Fruit fly (Drosophila melanogaster) whole organism, embryonic: ENCODE data around the gene CG5191.
A peak's percentile ranks its signal among the peaks of the same experiment; 100 is the strongest.

Source experiments
- B-H2 ChIP-seq: fragments of 200-800 bp; sonication (Bioruptor generic); optimal IDR thresholded peaks from 2 replicates; lab custom pipeline; 2018; ENCODE audit warnings: missing biosample characterization, mild to moderate bottlenecking, missing genetic modification characterization
- BEAF-32 ChIP-seq: fragments of 200-800 bp; sonication (Bioruptor generic); optimal IDR thresholded peaks from 3 replicates; lab custom pipeline; 2017; ENCODE audit warnings: missing biosample characterization, missing genetic modification characterization, mild to moderate bottlenecking, moderate library complexity, missing genetic modification reagents
- Blimp-1 ChIP-seq: fragments of 200-800 bp; sonication (Bioruptor generic); optimal IDR thresholded peaks from 3 replicates; lab custom pipeline; 2018; ENCODE audit warnings: missing biosample characterization, missing genetic modification characterization, mild to moderate bottlenecking, moderate library complexity, missing genetic modification reagents
- BtbVII ChIP-seq: fragments of 200-800 bp; sonication (Bioruptor generic); optimal IDR thresholded peaks from 3 replicates; lab custom pipeline; 2017; ENCODE audit warnings: missing biosample characterization, mild to moderate bottlenecking, missing genetic modification characterization
- CG10147 ChIP-seq: fragments of 200-800 bp; sonication (Bioruptor generic); optimal IDR thresholded peaks from 2 replicates; lab custom pipeline; 2019; ENCODE audit warnings: missing biosample characterization, mild to moderate bottlenecking, missing genetic modification characterization, moderate library complexity
- CG10209 ChIP-seq: fragments of 200-800 bp; sonication (Bioruptor generic); optimal IDR thresholded peaks from 3 replicates; lab custom pipeline; 2017; ENCODE audit warnings: missing biosample characterization, mild to moderate bottlenecking, missing genetic modification characterization, missing genetic modification reagents
- CG10654 ChIP-seq: fragments of 200-800 bp; sonication (Bioruptor generic); optimal IDR thresholded peaks from 2 replicates; lab custom pipeline; 2016; ENCODE audit warnings: missing biosample characterization, missing genetic modification characterization
- CG12769 ChIP-seq: fragments of 200-800 bp; sonication (Bioruptor generic); optimal IDR thresholded peaks from 2 replicates; lab custom pipeline; 2019; ENCODE audit warnings: missing biosample characterization, mild to moderate bottlenecking, missing genetic modification characterization, moderate library complexity
- CG13894 ChIP-seq: fragments of 200-800 bp; sonication (Bioruptor generic); optimal IDR thresholded peaks from 3 replicates; lab custom pipeline; 2018; ENCODE audit warnings: missing biosample characterization, mild to moderate bottlenecking, missing genetic modification characterization, moderate library complexity
- CG14441 ChIP-seq: fragments of 200-800 bp; sonication (Bioruptor generic); IDR thresholded peaks from 2 replicates; pipeline ENCODE4 v1.3.6; 2022; ENCODE audit warnings: missing biosample characterization, missing genetic modification characterization
- CG14667 ChIP-seq: fragments of 200-800 bp; sonication (Bioruptor generic); IDR thresholded peaks from 2 replicates; pipeline ENCODE4 v1.3.6; 2022; ENCODE audit warnings: missing biosample characterization, missing genetic modification characterization
- CG17612 ChIP-seq: fragments of 200-800 bp; sonication (Bioruptor generic); IDR thresholded peaks from 2 replicates; pipeline ENCODE4 v1.3.6; 2022; ENCODE audit warnings: missing biosample characterization, missing genetic modification characterization
- CG18764 ChIP-seq: fragments of 200-800 bp; sonication (Bioruptor generic); optimal IDR thresholded peaks from 3 replicates; lab custom pipeline; 2016; ENCODE audit warnings: missing biosample characterization, missing genetic modification characterization
- CG2120 ChIP-seq: fragments of 200-800 bp; sonication (Bioruptor generic); optimal IDR thresholded peaks from 3 replicates; lab custom pipeline; 2016; ENCODE audit warnings: missing biosample characterization, missing genetic modification characterization
- CG2678 ChIP-seq: fragments of 200-800 bp; sonication (Bioruptor generic); optimal IDR thresholded peaks from 3 replicates; lab custom pipeline; 2019; ENCODE audit warnings: missing biosample characterization, mild to moderate bottlenecking, missing genetic modification characterization, moderate library complexity
- CG3065 ChIP-seq: fragments of 200-800 bp; sonication (Bioruptor generic); optimal IDR thresholded peaks from 2 replicates; lab custom pipeline; 2016; ENCODE audit warnings: missing biosample characterization, missing genetic modification characterization
- CG4730 ChIP-seq: fragments of 200-800 bp; sonication (Bioruptor generic); IDR thresholded peaks from 2 replicates; pipeline ENCODE4 v1.3.6; 2022; ENCODE audit warnings: missing biosample characterization, missing genetic modification characterization
- CG6654 ChIP-seq: fragments of 200-800 bp; sonication (Bioruptor generic); optimal IDR thresholded peaks from 2 replicates; lab custom pipeline; 2017; ENCODE audit warnings: missing biosample characterization, mild to moderate bottlenecking, missing genetic modification characterization
- CG7987 ChIP-seq: fragments of 200-800 bp; sonication (Bioruptor generic); optimal IDR thresholded peaks from 2 replicates; lab custom pipeline; 2018; ENCODE audit warnings: missing biosample characterization, mild to moderate bottlenecking, missing genetic modification characterization, moderate library complexity
- CkIIα-i1 ChIP-seq: fragments of 200-800 bp; sonication (Bioruptor generic); IDR thresholded peaks from 2 replicates; pipeline ENCODE4 v1.3.6; 2022; ENCODE audit warnings: missing biosample characterization, missing genetic modification characterization
- D19A ChIP-seq: fragments of 200-800 bp; optimal IDR thresholded peaks from 3 replicates; lab custom pipeline; 2019; ENCODE audit warnings: missing biosample characterization, mild to moderate bottlenecking, missing genetic modification characterization, moderate library complexity
- Dbx ChIP-seq: fragments of 200-800 bp; sonication (Bioruptor generic); IDR thresholded peaks from 3 replicates; pipeline ENCODE4 v1.3.6; 2022; ENCODE audit warnings: missing biosample characterization, missing genetic modification characterization
- Drgx ChIP-seq: fragments of 200-800 bp; sonication (Bioruptor generic); IDR thresholded peaks from 2 replicates; pipeline ENCODE4 v1.3.6; 2022; ENCODE audit warnings: missing biosample characterization, missing genetic modification characterization
- ERR ChIP-seq: fragments of 200-800 bp; sonication (Bioruptor generic); optimal IDR thresholded peaks from 2 replicates; lab custom pipeline; 2016; ENCODE audit warnings: missing biosample characterization, missing genetic modification characterization
- Gsc ChIP-seq: fragments of 200-800 bp; sonication (Bioruptor generic); IDR thresholded peaks from 2 replicates; pipeline ENCODE4 v1.3.6; 2022; ENCODE audit warnings: missing biosample characterization, missing genetic modification characterization
- Gug ChIP-seq: fragments of 200-800 bp; sonication (Bioruptor generic); IDR thresholded peaks from 4 replicates; pipeline ENCODE4 v1.3.6; 2022; ENCODE audit warnings: missing biosample characterization, missing genetic modification characterization
- Hand ChIP-seq: fragments of 200-800 bp; sonication (Bioruptor generic); optimal IDR thresholded peaks from 2 replicates; lab custom pipeline; 2017; ENCODE audit warnings: mild to moderate bottlenecking, missing biosample characterization, missing genetic modification reagents, missing genetic modification characterization
- HmgD ChIP-seq: fragments of 200-800 bp; sonication (Bioruptor generic); optimal IDR thresholded peaks from 3 replicates; lab custom pipeline; 2016; ENCODE audit warnings: missing biosample characterization, missing genetic modification characterization
- Hmx ChIP-seq: fragments of 200-800 bp; sonication (Bioruptor generic); optimal IDR thresholded peaks from 2 replicates; lab custom pipeline; 2016; ENCODE audit warnings: missing biosample characterization, missing genetic modification characterization
- Max ChIP-seq: fragments of 200-800 bp; sonication (Bioruptor generic); optimal IDR thresholded peaks from 2 replicates; lab custom pipeline; 2016; ENCODE audit warnings: missing biosample characterization, mild to moderate bottlenecking, missing genetic modification characterization
- Med ChIP-seq: fragments of 200-800 bp; sonication (Bioruptor generic); peaks from one replicate; lab custom pipeline; 2016; ENCODE audit warnings: missing biosample characterization, missing genetic modification characterization, mild to moderate bottlenecking, inconsistent platforms, moderate library complexity
- Oli ChIP-seq: fragments of 200-800 bp; sonication (Bioruptor generic); optimal IDR thresholded peaks from 2 replicates; lab custom pipeline; 2018; ENCODE audit warnings: missing biosample characterization, mild to moderate bottlenecking, missing genetic modification characterization, moderate library complexity
- Opbp ChIP-seq: fragments of 200-800 bp; sonication (Bioruptor generic); IDR thresholded peaks from 3 replicates; pipeline ENCODE4 v1.3.6; 2022; ENCODE audit warnings: missing biosample characterization, missing genetic modification characterization; ENCODE audit not compliant: partially characterized antibody
- Optix ChIP-seq: fragments of 200-800 bp; sonication (Bioruptor generic); IDR thresholded peaks from 3 replicates; pipeline ENCODE4 v1.3.6; 2022; ENCODE audit warnings: missing biosample characterization, missing genetic modification characterization
- Rfx ChIP-seq: fragments of 200-800 bp; sonication (Bioruptor generic); IDR thresholded peaks from 2 replicates; pipeline ENCODE4 v1.3.6; 2022; ENCODE audit warnings: missing biosample characterization, missing genetic modification characterization
- Usf ChIP-seq: fragments of 200-800 bp; sonication (Bioruptor generic); optimal IDR thresholded peaks from 2 replicates; lab custom pipeline; 2017; ENCODE audit warnings: missing genotype, missing biosample characterization, missing genetic modification characterization
- btn ChIP-seq: fragments of 200-800 bp; sonication (Bioruptor generic); optimal IDR thresholded peaks from 2 replicates; lab custom pipeline; 2016; ENCODE audit warnings: missing biosample characterization, missing genetic modification characterization
- cad ChIP-seq: fragments of >200 bp; optimal IDR thresholded peaks from 2 replicates; lab custom pipeline; 2017; ENCODE audit warnings: missing biosample characterization, missing genetic modification characterization
- cas ChIP-seq: fragments of 200-800 bp; sonication (Bioruptor generic); IDR thresholded peaks from 2 replicates; pipeline ENCODE4 v1.3.6; 2022; ENCODE audit warnings: missing biosample characterization, missing genetic modification characterization
- crol ChIP-seq: fragments of 200-800 bp; sonication (Bioruptor generic); IDR thresholded peaks from 2 replicates; pipeline ENCODE4 v1.3.6; 2022; ENCODE audit warnings: missing biosample characterization, missing genetic modification characterization
- ewg ChIP-seq: fragments of 200-800 bp; sonication (Bioruptor generic); optimal IDR thresholded peaks from 3 replicates; lab custom pipeline; 2017; ENCODE audit warnings: mild to moderate bottlenecking, missing biosample characterization, missing genetic modification reagents, missing genetic modification characterization
- gfzf ChIP-seq: fragments of 200-800 bp; sonication (Bioruptor generic); optimal IDR thresholded peaks from 2 replicates; lab custom pipeline; 2016; ENCODE audit warnings: missing biosample characterization, mild to moderate bottlenecking, missing genetic modification characterization, moderate library complexity
- grn ChIP-seq: fragments of 200-800 bp; sonication (Bioruptor generic); optimal IDR thresholded peaks from 3 replicates; lab custom pipeline; 2017; ENCODE audit warnings: missing biosample characterization, missing genetic modification characterization
- hkb ChIP-seq, 2 experiments: fragments of 200-800 bp in 1 of 2; fragments of >200 bp in 1 of 2; sonication (Bioruptor generic) in 1 of 2; IDR thresholded peaks in 1 of 2; optimal IDR thresholded peaks in 1 of 2; 2 replicates each; pipeline versions ENCODE4 v1.3.6 to Lab custom; 2017 to 2022; ENCODE audit warnings: missing biosample characterization in 1 of 2, missing genetic modification characterization in 1 of 2
- inv ChIP-seq: fragments of 200-800 bp; sonication (Bioruptor generic); IDR thresholded peaks from 2 replicates; pipeline ENCODE4 v1.3.6; 2022; ENCODE audit warnings: missing biosample characterization, missing genetic modification characterization; ENCODE audit not compliant: partially characterized antibody
- luna ChIP-seq: fragments of 200-800 bp; sonication (Bioruptor generic); optimal IDR thresholded peaks from 2 replicates; lab custom pipeline; 2016; ENCODE audit warnings: missing biosample characterization, missing genetic modification characterization
- peb ChIP-seq: fragments of 200-800 bp; sonication (Bioruptor generic); IDR thresholded peaks from 2 replicates; pipeline ENCODE4 v1.3.6; 2022; ENCODE audit warnings: missing biosample characterization, missing genetic modification characterization
- ranshi ChIP-seq: fragments of 200-800 bp; sonication (Bioruptor generic); IDR thresholded peaks from 2 replicates; pipeline ENCODE4 v1.3.6; 2022; ENCODE audit warnings: missing biosample characterization, missing genetic modification characterization
- row ChIP-seq: fragments of 200-800 bp; sonication (Bioruptor generic); IDR thresholded peaks from 3 replicates; pipeline ENCODE4 v1.3.6; 2022; ENCODE audit warnings: missing biosample characterization, missing genetic modification characterization
- seq ChIP-seq: fragments of 200-800 bp; sonication (Bioruptor generic); IDR thresholded peaks from 2 replicates; pipeline ENCODE4 v1.3.6; 2022; ENCODE audit warnings: missing biosample characterization, missing genetic modification characterization
- sr ChIP-seq: fragments of 200-800 bp; sonication (Bioruptor generic); IDR thresholded peaks from 3 replicates; pipeline ENCODE4 v1.3.6; 2022; ENCODE audit warnings: missing biosample characterization, missing genetic modification characterization

The CG5191 gene

DNA sequence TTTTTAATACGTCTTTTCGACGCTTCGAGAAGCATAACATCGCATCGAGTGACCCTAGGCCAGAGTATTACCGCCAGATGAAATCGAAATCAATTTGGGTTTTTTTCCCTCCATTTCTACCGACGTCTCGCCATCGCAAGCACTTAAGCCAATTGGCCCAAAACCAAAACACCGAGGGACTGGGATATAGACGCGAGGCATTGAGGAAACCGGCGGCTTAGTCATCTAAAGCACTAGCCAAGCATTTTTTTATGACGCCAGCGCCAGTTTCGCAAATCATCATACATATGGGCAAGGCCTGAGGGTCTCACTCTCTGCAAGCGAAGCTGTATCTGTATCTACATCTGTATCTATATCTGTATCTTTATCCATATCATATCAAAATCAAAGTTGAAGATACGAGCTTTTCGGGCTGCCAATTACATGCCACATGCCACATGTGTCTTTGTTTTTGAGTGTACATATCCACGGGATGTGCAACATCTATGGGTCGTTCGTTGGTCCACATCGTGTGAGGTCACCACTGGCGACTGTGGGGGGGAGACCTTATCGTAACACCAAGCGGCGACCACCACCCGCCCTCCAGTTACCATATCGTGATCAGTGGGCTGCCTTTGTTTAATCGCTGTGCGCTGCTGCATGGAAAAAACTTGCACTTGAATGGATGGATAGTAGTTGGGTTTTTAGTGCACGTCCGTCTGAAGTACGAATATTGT is 7.0 kb downstream of the CG5191 start (continued):
- TF ChIP-seq CG4730: no peak
- no peak for TF ChIP-seq Usf
- TF ChIP-seq CG17612 (GFP tag; lab: Robert Waterston, UW): no peak
- no peak for TF ChIP-seq Gug
- TF ChIP-seq peb: no peak
- TF ChIP-seq Drgx (GFP tag; lab: Robert Waterston, UW): no peak; the same call in 1 of the 2 replicates
- TF ChIP-seq ERR (GFP tag; lab: Kevin White, UChicago): no peak
- no peak for TF ChIP-seq sr
- no peak for TF ChIP-seq CG3065
- no peak for TF ChIP-seq Gsc (GFP tag; lab: Robert Waterston, UW)
- no peak for TF ChIP-seq gfzf
- no peak for TF ChIP-seq Opbp (GFP tag; lab: Robert Waterston, UW)
- no peak for TF ChIP-seq cad
- no peak for TF ChIP-seq inv
- no peak for TF ChIP-seq ewg (GFP tag; lab: Kevin White, UChicago)
- TF ChIP-seq CG6654 (GFP tag; lab: Kevin White, UChicago): no peak
- TF ChIP-seq luna (GFP tag; lab: Kevin White, UChicago): no peak
- no peak for TF ChIP-seq hkb (optimal IDR thresholded peaks at IDR 0.05; lab: Kevin White, UChicago)
- no peak for TF ChIP-seq hkb (GFP tag; IDR thresholded peaks at IDR 0.05; lab: Robert Waterston, UW)
- no peak for TF ChIP-seq CG14441 (GFP tag; lab: Robert Waterston, UW)
- TF ChIP-seq Blimp-1 (GFP tag; lab: Kevin White, UChicago): peak; percentile 10
- TF ChIP-seq seq (GFP tag; lab: Robert Waterston, UW): no peak
- no peak for TF ChIP-seq CG18764 (GFP tag; lab: Kevin White, UChicago)
- TF ChIP-seq CG2120: no peak
- no peak for TF ChIP-seq Hand (GFP tag; lab: Kevin White, UChicago)
- TF ChIP-seq CG2678: no peak
- TF ChIP-seq CkIIα-i1 (GFP tag; lab: Robert Waterston, UW): no peak
- TF ChIP-seq CG10209 (GFP tag; lab: Kevin White, UChicago): no peak
- TF ChIP-seq CG10654 (GFP tag; lab: Kevin White, UChicago): no peak
- no peak for TF ChIP-seq grn (GFP tag; lab: Kevin White, UChicago)
- no peak for TF ChIP-seq B-H2
- peak; percentile 38 for TF ChIP-seq Med (GFP tag; lab: Kevin White, UChicago)
- peak; percentile 23 for TF ChIP-seq CG12769
- no peak for TF ChIP-seq Optix (GFP tag; lab: Robert Waterston, UW)
- no peak for TF ChIP-seq Oli (tag; lab: Kevin White, UChicago)
- TF ChIP-seq ranshi: no peak
- TF ChIP-seq Rfx: no peak
- no peak for TF ChIP-seq row (GFP tag; lab: Robert Waterston, UW)
- TF ChIP-seq Hmx: no peak
- no peak for TF ChIP-seq btn (GFP tag; lab: Kevin White, UChicago)
- no peak for TF ChIP-seq Max
- TF ChIP-seq crol (GFP tag; lab: Robert Waterston, UW): peak; percentile 62
- TF ChIP-seq HmgD (GFP tag; lab: Kevin White, UChicago): no peak
- TF ChIP-seq Dbx (GFP tag; lab: Robert Waterston, UW): no peak
- no peak for TF ChIP-seq CG7987 (GFP tag; lab: Kevin White, UChicago)
- TF ChIP-seq CG13894 (tag; lab: Kevin White, UChicago): peak; percentile 86
- no peak for TF ChIP-seq BEAF-32 (GFP tag; lab: Kevin White, UChicago)
- no peak for TF ChIP-seq CG10147
- TF ChIP-seq cas (GFP tag; lab: Robert Waterston, UW): no peak
- no peak for TF ChIP-seq BtbVII (GFP tag; lab: Kevin White, UChicago)
- TF ChIP-seq CG14667 (GFP tag; lab: Robert Waterston, UW): no peak
- no peak for TF ChIP-seq D19A (tag; lab: Kevin White, UChicago)
